Worm (Caenorhabditis elegans) whole organism, midembryonic: Measurements from ENCODE around the gene T25B2.1.

ENCODE experiments used
- tab-1 ChIP-seq: fragments of 200-800 bp; sonication (Bioruptor generic); IDR thresholded peaks from 2 replicates; pipeline ENCODE4 v1.3.6; 2022; ENCODE audit warnings: missing genetic modification characterization, missing compliant biosample characterization
- ztf-23 ChIP-seq: fragments of 200-800 bp; sonication (Bioruptor generic); IDR thresholded peaks from 2 replicates; pipeline ENCODE4 v1.3.6; 2022; ENCODE audit warnings: missing genetic modification reagents, missing genetic modification characterization, missing compliant biosample characterization

DNA sequence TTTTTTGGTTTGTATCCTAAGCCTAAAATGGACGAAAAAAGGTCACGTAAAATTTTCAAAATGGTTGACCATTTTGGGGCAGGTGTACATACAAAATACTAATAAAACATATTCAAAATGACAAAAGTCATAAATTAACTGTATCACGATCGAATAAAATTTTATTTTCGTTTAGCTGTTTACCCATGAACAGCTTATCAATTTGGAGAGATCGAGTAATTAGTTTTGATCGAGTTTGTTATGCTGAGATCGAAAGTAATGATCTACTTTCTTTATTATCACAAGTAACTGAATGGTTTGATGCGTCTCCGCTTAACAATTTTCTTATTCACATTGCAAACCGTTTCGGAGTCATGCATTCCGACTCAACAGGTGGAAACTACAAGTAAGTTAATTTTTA, 14.1 kb downstream of the T25B2.1 start, which contains the start of gene T13C5.10:
- TF ChIP-seq ztf-23 (no peak), tab-1 (GFP tag; lab: Robert Waterston, UW) (no peak)
